Worm (Caenorhabditis elegans): ENCODE results near the gene clec-151.
A peak's percentile ranks its signal among the peaks of the same experiment; 100 is the strongest.

Gene clec-151

DNA sequence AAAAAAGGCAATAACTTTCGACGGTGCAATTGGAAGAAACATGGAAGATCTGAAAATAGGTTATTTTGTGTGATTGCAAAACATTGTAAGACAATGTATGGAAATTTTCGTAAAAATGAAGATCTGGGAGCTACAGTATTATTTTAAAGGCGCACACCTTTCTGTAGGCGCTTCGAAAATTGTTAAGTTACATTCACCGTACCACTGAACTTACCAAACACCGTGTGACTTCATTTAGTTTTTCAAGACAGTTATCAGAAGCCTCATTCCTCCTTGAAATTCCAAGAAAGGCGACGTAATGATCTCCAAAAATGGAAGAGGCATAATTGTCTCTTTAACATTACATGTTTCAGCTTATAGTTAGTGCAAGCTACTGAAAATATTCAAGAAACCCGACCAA is 25.6 kb downstream of the clec-151 start:
- TF ChIP-seq lin-40 (tag; optimal IDR thresholded peaks at IDR 0.05) (peak; percentile 6), lin-35 (GFP tag; optimal IDR thresholded peaks at IDR 0.05) (peak in 1 of 3 experiments; percentile 69), cebp-1 (GFP tag; IDR thresholded peaks at IDR 0.05) (no peak), cebp-1 (tag; optimal IDR thresholded peaks at IDR 0.05) (peak; percentile 48), ekl-4 (GFP tag; IDR thresholded peaks at IDR 0.05) (peak; percentile 61; the same call in 1 of the 2 replicates), F23B12.7 (tag; optimal IDR thresholded peaks at IDR 0.05; ENCODE audit: insufficient read depth) (no peak), lin-26 (GFP tag; IDR thresholded peaks at IDR 0.05) (no peak), nfya-2 (GFP tag; IDR thresholded peaks at IDR 0.05) (peak; percentile 17; the same call in 1 of the 2 replicates), lir-1 (GFP tag; conservative IDR thresholded peaks at IDR 0.05) (peak; percentile 8; the same call in 1 of the 2 replicates), athp-1 (tag; optimal IDR thresholded peaks at IDR 0.05) (peak; percentile 13), repo-1 (tag; optimal IDR thresholded peaks at IDR 0.05) (peak; percentile 57), K11D2.4 (GFP tag; IDR thresholded peaks at IDR 0.05) (peak; percentile 48; the same call in 1 of the 2 replicates), aptf-3 (GFP tag; IDR thresholded peaks at IDR 0.05) (0 out of 2 replicates have a peak, but pooled peaks have one; percentile 50), F57A8.1 (GFP tag; optimal IDR thresholded peaks at IDR 0.05) (no peak), nfyb-1 (GFP tag; IDR thresholded peaks at IDR 0.05) (peak; percentile 75), hmg-1.2 (GFP tag; IDR thresholded peaks at IDR 0.05) (0 out of 2 replicates have a peak, but pooled peaks have one; percentile 9), snpc-3.4 (tag; optimal IDR thresholded peaks at IDR 0.05) (no peak), let-607 (tag; optimal IDR thresholded peaks at IDR 0.05) (peak in 1 of 2 experiments; percentile 34), egl-44 (GFP tag; IDR thresholded peaks at IDR 0.05) (0 out of 2 replicates have a peak, but pooled peaks have one; percentile 18), Y53G8AR.9 (GFP tag; conservative IDR thresholded peaks at IDR 0.05) (0 out of 2 replicates have a peak, but pooled peaks have one; percentile 61), egl-18 (GFP tag; IDR thresholded peaks at IDR 0.05) (0 out of 2 replicates have a peak, but pooled peaks have one; percentile 28), ztf-26 (tag; optimal IDR thresholded peaks at IDR 0.05) (no peak), ztf-6 (GFP tag; IDR thresholded peaks at IDR 0.05) (peak; percentile 55; the same call in 1 of the 2 replicates), F39B2.1 (GFP tag; IDR thresholded peaks at IDR 0.05) (no peak)

ce11 chrIII:4655402-4655801 is 27.1 kb downstream of the clec-151 start, which contains the start of gene T23F11.2:
Gene T23F11.2, minus strand, starts transcription at chrIII:4655502.
- TF ChIP-seq somi-1 (GFP tag; optimal IDR thresholded peaks at IDR 0.05) = no peak
- no peak for TF ChIP-seq akir-1 (GFP tag; optimal IDR thresholded peaks at IDR 0.05)
- TF ChIP-seq lsl-1 (GFP tag; optimal IDR thresholded peaks at IDR 0.05) = no peak
- TF ChIP-seq mxl-1 (tag; optimal IDR thresholded peaks at IDR 0.05) = no peak
- no peak for TF ChIP-seq egrh-3 (GFP tag; IDR thresholded peaks at IDR 0.05)
- no peak for TF ChIP-seq bed-1 (GFP tag; IDR thresholded peaks at IDR 0.05)
- TF ChIP-seq ceh-58 (GFP tag; IDR thresholded peaks at IDR 0.05) = no peak
- TF ChIP-seq lir-1 (GFP tag; conservative IDR thresholded peaks at IDR 0.05) = no peak
- TF ChIP-seq ets-4 (GFP tag; optimal IDR thresholded peaks at IDR 0.05) = no peak
- no peak for TF ChIP-seq ztf-3 (GFP tag; optimal IDR thresholded peaks at IDR 0.05)
- no peak for TF ChIP-seq F39B2.1 (GFP tag; IDR thresholded peaks at IDR 0.05)

DNA sequence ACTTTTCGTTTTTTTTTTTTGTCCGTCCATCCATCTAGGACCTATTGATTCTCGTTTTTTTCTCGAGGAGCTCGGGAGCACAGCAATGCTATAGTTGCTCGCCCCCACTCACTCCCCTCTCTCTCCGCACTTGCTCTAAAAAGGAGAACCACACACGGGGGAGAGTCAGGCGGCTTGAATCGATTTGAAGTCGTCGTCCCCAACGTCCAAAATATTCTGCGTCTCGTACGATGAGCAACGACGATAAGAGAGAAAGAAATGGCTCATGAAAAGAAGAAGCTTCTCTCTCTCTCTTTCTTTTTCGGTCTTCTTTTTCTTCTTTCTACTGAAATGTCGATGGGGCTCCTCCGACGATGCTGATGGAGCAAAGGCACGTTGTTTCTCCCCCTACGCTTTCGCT is 28.1 kb downstream of the clec-151 start:
- no peak for TF ChIP-seq T26A5.8 (tag; optimal IDR thresholded peaks at IDR 0.05)
- TF ChIP-seq snpc-3.4 (tag; optimal IDR thresholded peaks at IDR 0.05) = no peak
- TF ChIP-seq lin-35 (GFP tag; optimal IDR thresholded peaks at IDR 0.05) = peak in 1 of 3 experiments; percentile 51
- TF ChIP-seq tlf-1 (GFP tag; optimal IDR thresholded peaks at IDR 0.05) = no peak
- no peak for TF ChIP-seq ztf-18 (tag; optimal IDR thresholded peaks at IDR 0.05)
- TF ChIP-seq cebp-1 (GFP tag; IDR thresholded peaks at IDR 0.05) = no peak
- TF ChIP-seq cebp-1 (tag; optimal IDR thresholded peaks at IDR 0.05) = peak; percentile 39
- no peak for TF ChIP-seq atf-7 (tag; optimal IDR thresholded peaks at IDR 0.05)
- TF ChIP-seq K12H6.12 (tag; optimal IDR thresholded peaks at IDR 0.05) = peak; percentile 57
- no peak for TF ChIP-seq K11D2.4 (GFP tag; IDR thresholded peaks at IDR 0.05)
- TF ChIP-seq madf-10 (tag; optimal IDR thresholded peaks at IDR 0.05) = no peak
- no peak for TF ChIP-seq bed-2 (GFP tag; IDR thresholded peaks at IDR 0.05)
- no peak for TF ChIP-seq aptf-2 (GFP tag; conservative IDR thresholded peaks at IDR 0.05)
- peak; percentile 41 for TF ChIP-seq ceh-27 (GFP tag; optimal IDR thresholded peaks at IDR 0.05)
- no peak for TF ChIP-seq B0019.2 (GFP tag; conservative IDR thresholded peaks at IDR 0.05)
- no peak for TF ChIP-seq ets-4 (GFP tag; optimal IDR thresholded peaks at IDR 0.05)
- no peak for TF ChIP-seq Y53F4B.3 (GFP tag; IDR thresholded peaks at IDR 0.05)
- peak; percentile 13 for TF ChIP-seq lin-40 (tag; optimal IDR thresholded peaks at IDR 0.05)
- no peak for TF ChIP-seq ztf-25 (GFP tag; IDR thresholded peaks at IDR 0.05)
- no peak for TF ChIP-seq nhr-27 (tag; optimal IDR thresholded peaks at IDR 0.05)

All from whole organism, young adult.